Worm (Caenorhabditis elegans): ENCODE data around the gene F19C6.2.

ce11 chrX:9997344-9997743 is 3.4 kb upstream of the F19C6.2 start:
- TF ChIP-seq ets-4 (tag; optimal IDR thresholded peaks at IDR 0.05) (no peak), pqm-1 (tag; optimal IDR thresholded peaks at IDR 0.05) (no peak), ama-1 (optimal IDR thresholded peaks at IDR 0.05) (no peak), hlh-8 (tag; optimal IDR thresholded peaks at IDR 0.05) (no peak), ceh-45 (GFP tag; IDR thresholded peaks at IDR 0.05) (no peak)
